Worm (Caenorhabditis elegans) whole organism, young adult: ENCODE measurements around the gene F37C4.6.

ENCODE experiments used
- F22D6.2 ChIP-seq: sonication (generic microtip); optimal IDR thresholded peaks from 2 replicates; lab custom pipeline; 2016; ENCODE audit warnings: mild to moderate bottlenecking, missing genetic modification characterization, missing compliant biosample characterization
- F33H1.4 ChIP-seq: fragments of 200-800 bp; sonication (Bioruptor generic); IDR thresholded peaks from 2 replicates; pipeline ENCODE4 v1.3.6; 2022; ENCODE audit warnings: missing genetic modification reagents, missing genetic modification characterization, missing compliant biosample characterization
- F52B5.7 ChIP-seq: sonication (generic microtip); optimal IDR thresholded peaks from 2 replicates; lab custom pipeline; 2016; ENCODE audit warnings: mild to moderate bottlenecking, missing genetic modification characterization, missing compliant biosample characterization
- F55B11.4 ChIP-seq: sonication (generic microtip); optimal IDR thresholded peaks from 2 replicates; lab custom pipeline; 2016; ENCODE audit warnings: missing compliant biosample characterization, missing genetic modification characterization, borderline replicate concordance; ENCODE audit not compliant: insufficient read depth
- F57A8.1 ChIP-seq: fragments of 200-800 bp; sonication (Bioruptor generic); optimal IDR thresholded peaks from 2 replicates; lab custom pipeline; 2018; ENCODE audit warnings: mild to moderate bottlenecking, missing genetic modification characterization, moderate library complexity, missing compliant biosample characterization
- T26A5.8 ChIP-seq: sonication (generic microtip); optimal IDR thresholded peaks from 2 replicates; lab custom pipeline; 2016; ENCODE audit warnings: missing genetic modification characterization, missing compliant biosample characterization
- Y53F4B.3 ChIP-seq: fragments of 200-800 bp; sonication (Bioruptor generic); IDR thresholded peaks from 2 replicates; pipeline ENCODE4 v1.3.6; 2022; ENCODE audit warnings: missing genetic modification reagents, missing genetic modification characterization, missing compliant biosample characterization
- Y56A3A.18 ChIP-seq: fragments of 200-800 bp; sonication (Bioruptor generic); IDR thresholded peaks from 2 replicates; pipeline ENCODE4 v1.3.6; 2022; ENCODE audit warnings: missing genetic modification reagents, missing genetic modification characterization, missing compliant biosample characterization
- Y67H2A.10 ChIP-seq: fragments of 200-800 bp; sonication (Bioruptor generic); conservative IDR thresholded peaks from 2 replicates; pipeline ENCODE4 v1.3.6; 2022; ENCODE audit warnings: missing genetic modification reagents, missing genetic modification characterization, missing compliant biosample characterization
- ZK185.1 ChIP-seq: sonication (generic microtip); optimal IDR thresholded peaks from 2 replicates; lab custom pipeline; 2016; ENCODE audit warnings: mild to moderate bottlenecking, missing genetic modification characterization, missing compliant biosample characterization; ENCODE audit not compliant: poor library complexity, severe bottlenecking
- aptf-3 ChIP-seq: fragments of 200-800 bp; sonication (Bioruptor generic); IDR thresholded peaks from 2 replicates; pipeline ENCODE4 v1.3.6; 2022; ENCODE audit warnings: missing genetic modification characterization, missing compliant biosample characterization
- bed-1 ChIP-seq: fragments of 200-800 bp; sonication (Bioruptor generic); IDR thresholded peaks from 2 replicates; pipeline ENCODE4 v1.3.6; 2022; ENCODE audit warnings: missing genetic modification reagents, missing genetic modification characterization, missing compliant biosample characterization
- ceh-27 ChIP-seq: fragments of 200-800 bp; sonication (Bioruptor generic); optimal IDR thresholded peaks from 2 replicates; lab custom pipeline; 2018; ENCODE audit warnings: mild to moderate bottlenecking, missing genetic modification characterization, moderate library complexity, missing compliant biosample characterization
- ceh-58 ChIP-seq: fragments of 200-800 bp; sonication (Bioruptor generic); IDR thresholded peaks from 2 replicates; pipeline ENCODE4 v1.3.6; 2022; ENCODE audit warnings: missing genetic modification characterization, missing compliant biosample characterization
- ceh-79 ChIP-seq: sonication (generic microtip); optimal IDR thresholded peaks from 2 replicates; lab custom pipeline; 2017; ENCODE audit warnings: mild to moderate bottlenecking, missing genetic modification characterization, missing compliant biosample characterization
- chd-7 ChIP-seq: sonication (generic microtip); optimal IDR thresholded peaks from 2 replicates; lab custom pipeline; 2016; ENCODE audit warnings: mild to moderate bottlenecking, missing genetic modification characterization, moderate library complexity, missing compliant biosample characterization
- dpl-1 ChIP-seq: fragments of 150-350 bp; optimal IDR thresholded peaks from 2 replicates; lab custom pipeline; 2014; ENCODE audit warnings: missing biosample characterization, missing genetic modification reagents, missing genetic modification characterization
- egrh-3 ChIP-seq: fragments of 200-800 bp; sonication (Bioruptor generic); IDR thresholded peaks from 2 replicates; pipeline ENCODE4 v1.3.6; 2022; ENCODE audit warnings: missing genetic modification reagents, missing genetic modification characterization, missing compliant biosample characterization
- ekl-4 ChIP-seq: fragments of 200-800 bp; sonication (Bioruptor generic); IDR thresholded peaks from 2 replicates; pipeline ENCODE4 v1.3.6; 2022; ENCODE audit warnings: missing genetic modification reagents, missing genetic modification characterization, missing compliant biosample characterization
- fkh-3 ChIP-seq: sonication (generic microtip); optimal IDR thresholded peaks from 2 replicates; lab custom pipeline; 2016; ENCODE audit warnings: mild to moderate bottlenecking, missing genetic modification characterization, missing compliant biosample characterization
- gei-17 ChIP-seq: fragments of 200-800 bp; sonication (Bioruptor generic); optimal IDR thresholded peaks from 2 replicates; lab custom pipeline; 2018; ENCODE audit warnings: mild to moderate bottlenecking, missing genetic modification characterization, missing compliant biosample characterization
- hrde-1 ChIP-seq: sonication (generic microtip); optimal IDR thresholded peaks from 2 replicates; lab custom pipeline; 2016; ENCODE audit warnings: missing genetic modification characterization, mild to moderate bottlenecking, missing compliant biosample characterization, moderate library complexity, missing genotype, missing genetic modification reagents, borderline replicate concordance
- lin-35 ChIP-seq, 3 experiments: fragments of 150-350 bp in 2 of 3; sonication (generic microtip) in 1 of 3; optimal IDR thresholded peaks; 2 replicates each; lab custom pipeline; 2014 to 2018; ENCODE audit warnings: missing biosample characterization in 3 of 3, missing genetic modification characterization in 3 of 3, missing genetic modification reagents in 3 of 3
- lir-1 ChIP-seq: fragments of 200-800 bp; sonication (Bioruptor generic); conservative IDR thresholded peaks from 2 replicates; pipeline ENCODE4 v1.3.6; 2022; ENCODE audit warnings: missing genetic modification reagents, missing genetic modification characterization, missing compliant biosample characterization
- mel-28 ChIP-seq: sonication (generic microtip); optimal IDR thresholded peaks from 2 replicates; lab custom pipeline; 2016; ENCODE audit warnings: borderline replicate concordance, mild to moderate bottlenecking, missing genetic modification characterization, missing compliant biosample characterization
- nfyb-1 ChIP-seq: fragments of 200-800 bp; sonication (Bioruptor generic); IDR thresholded peaks from 2 replicates; pipeline ENCODE4 v1.3.6; 2022; ENCODE audit warnings: missing genetic modification reagents, missing genetic modification characterization, missing compliant biosample characterization
- nhr-90 ChIP-seq: sonication (generic microtip); optimal IDR thresholded peaks from 2 replicates; lab custom pipeline; 2016; ENCODE audit warnings: missing genotype, mild to moderate bottlenecking, missing genetic modification characterization, missing compliant biosample characterization
- rec-8 ChIP-seq, 2 experiments: sonication (generic microtip); optimal IDR thresholded peaks; 2 replicates each; lab custom pipeline; 2016; ENCODE audit warnings: mild to moderate bottlenecking in 2 of 2, missing genetic modification characterization in 2 of 2, missing genetic modification reagents in 2 of 2, missing genotype in 2 of 2, missing biosample characterization in 1 of 2, missing compliant biosample characterization in 1 of 2, moderate library complexity in 1 of 2
- snpc-3.4 ChIP-seq: sonication (generic microtip); optimal IDR thresholded peaks from 2 replicates; lab custom pipeline; 2017; ENCODE audit warnings: missing genetic modification characterization, mild to moderate bottlenecking, missing compliant biosample characterization, antibody characterized with exemption, moderate library complexity, missing genotype, missing genetic modification reagents
- zfh-2 ChIP-seq: fragments of 200-800 bp; sonication (Bioruptor generic); conservative IDR thresholded peaks from 2 replicates; pipeline ENCODE4 v1.3.6; 2022; ENCODE audit warnings: missing genetic modification reagents, missing genetic modification characterization, missing compliant biosample characterization
- ztf-22 ChIP-seq: fragments of 200-800 bp; sonication (Bioruptor generic); optimal IDR thresholded peaks from 2 replicates; lab custom pipeline; 2018; ENCODE audit warnings: mild to moderate bottlenecking, missing genetic modification characterization, moderate library complexity, missing compliant biosample characterization
- ztf-25 ChIP-seq: fragments of 200-800 bp; sonication (Bioruptor generic); IDR thresholded peaks from 2 replicates; pipeline ENCODE4 v1.3.6; 2022; ENCODE audit warnings: missing genetic modification reagents, missing genetic modification characterization, missing compliant biosample characterization

F37C4.6 gene

DNA sequence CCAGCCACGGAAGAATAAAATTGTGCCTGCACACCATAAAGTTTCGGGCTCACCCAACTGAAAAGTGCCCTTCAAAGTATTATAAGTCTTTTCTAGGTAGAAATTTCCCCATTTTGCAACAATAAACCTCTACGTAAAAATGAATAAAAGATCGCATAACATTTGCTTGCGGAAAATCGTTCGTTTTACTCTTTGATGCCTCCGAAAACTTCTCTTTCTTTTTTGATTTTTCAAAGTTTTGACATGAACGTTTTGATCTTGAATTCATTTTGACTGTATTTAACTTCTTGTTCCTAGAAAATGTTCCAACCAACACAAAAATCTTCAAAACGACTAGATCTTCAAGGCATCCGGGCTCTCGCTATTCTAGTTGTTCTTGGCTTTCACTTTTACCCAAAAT is 10.8 kb upstream of the F37C4.6 start, which contains the start of gene oac-21:
TSS of gene oac-21 (plus strand) at position 301 of the 400 bp plus-strand sequence.
- TF ChIP-seq F57A8.1 (GFP tag; lab: Kevin White, UChicago) (no peak), ekl-4 (GFP tag; lab: Robert Waterston, UW) (no peak), nhr-90 (tag; lab: Kevin White, UChicago) (no peak), Y53F4B.3 (GFP tag; lab: Robert Waterston, UW) (no peak), hrde-1 (tag; lab: Kevin White, UChicago) (no peak), lir-1 (GFP tag; lab: Robert Waterston, UW) (no peak), Y56A3A.18 (GFP tag; lab: Robert Waterston, UW) (no peak), aptf-3 (no peak), egrh-3 (GFP tag; lab: Robert Waterston, UW) (no peak), zfh-2 (GFP tag; lab: Robert Waterston, UW) (no peak), bed-1 (no peak), Y67H2A.10 (GFP tag; lab: Robert Waterston, UW) (no peak), snpc-3.4 (tag; lab: Kevin White, UChicago) (no peak), F33H1.4 (GFP tag; lab: Robert Waterston, UW) (no peak), ZK185.1 (tag; lab: Kevin White, UChicago) (no peak), rec-8 (tag; optimal IDR thresholded peaks at IDR 0.05; lab: Kevin White, UChicago) (no peak)
- TF ChIP-seq, all 124 proteins: peak for 0

DNA sequence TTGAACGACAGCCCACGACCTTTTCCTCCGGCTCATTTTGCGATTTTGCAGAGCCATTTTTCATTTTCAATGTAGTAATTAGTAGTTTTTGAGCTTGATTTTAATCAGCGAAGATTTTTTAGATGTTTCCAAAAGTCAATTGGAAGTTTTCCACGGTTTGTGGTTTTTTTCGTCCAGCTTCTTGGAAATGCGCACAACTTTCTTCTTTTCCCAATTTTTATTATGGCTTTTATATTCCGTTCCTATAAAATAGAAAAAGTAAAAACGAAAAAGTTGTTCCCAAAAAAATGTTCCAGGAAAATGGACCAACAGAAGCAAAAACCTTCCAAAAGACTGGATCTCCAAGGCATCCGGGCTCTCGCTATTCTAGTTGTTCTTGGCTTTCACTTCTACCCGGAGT is 7.2 kb upstream of the F37C4.6 start, which contains the start of gene oac-22:
TSS of gene oac-22 (plus strand) at position 301 of the 400 bp plus-strand sequence.
- TF ChIP-seq F55B11.4 = no peak
- TF ChIP-seq, all 124 proteins: peak for 0

- TF ChIP-seq F22D6.2 (tag; lab: Kevin White, UChicago) (no peak), F57A8.1 (GFP tag; lab: Kevin White, UChicago) (no peak), lin-35 (GFP tag; optimal IDR thresholded peaks at IDR 0.05; lab: Kevin White, UChicago) (no peak), dpl-1 (no peak), mel-28 (tag; lab: Kevin White, UChicago) (no peak), ceh-27 (no peak), nfyb-1 (GFP tag; lab: Robert Waterston, UW) (no peak), ceh-58 (GFP tag; lab: Robert Waterston, UW) (no peak), snpc-3.4 (tag; lab: Kevin White, UChicago) (no peak), T26A5.8 (tag; lab: Kevin White, UChicago) (no peak), lir-1 (GFP tag; lab: Robert Waterston, UW) (no peak), rec-8 (tag; optimal IDR thresholded peaks at IDR 0.05; lab: Kevin White, UChicago) (no peak), gei-17 (GFP tag; lab: Kevin White, UChicago) (no peak), fkh-3 (tag; lab: Kevin White, UChicago) (no peak), ztf-25 (GFP tag; lab: Robert Waterston, UW) (no peak), ztf-22 (no peak), F52B5.7 (tag; lab: Kevin White, UChicago) (no peak), chd-7 (tag; lab: Kevin White, UChicago) (no peak)
- TF ChIP-seq, all 124 proteins: peak for 0
These were observed 3.0 kb upstream of the F37C4.6 start, which contains the start of the genes F37C4.8 and oac-23 for ce11 chrIV:3881119-3881518. Gene F37C4.8 (minus strand): TSS chrIV:3881219. Gene oac-23 (plus strand): TSS chrIV:3881441.

- no peak for TF ChIP-seq ceh-79 (tag; lab: Kevin White, UChicago)
These were observed 1.2 kb downstream of the F37C4.6 start for ce11 chrIV:3876955-3877354.
